Fruit fly (Drosophila melanogaster): ENCODE results near the gene CG32161.

CG32161 gene

DNA sequence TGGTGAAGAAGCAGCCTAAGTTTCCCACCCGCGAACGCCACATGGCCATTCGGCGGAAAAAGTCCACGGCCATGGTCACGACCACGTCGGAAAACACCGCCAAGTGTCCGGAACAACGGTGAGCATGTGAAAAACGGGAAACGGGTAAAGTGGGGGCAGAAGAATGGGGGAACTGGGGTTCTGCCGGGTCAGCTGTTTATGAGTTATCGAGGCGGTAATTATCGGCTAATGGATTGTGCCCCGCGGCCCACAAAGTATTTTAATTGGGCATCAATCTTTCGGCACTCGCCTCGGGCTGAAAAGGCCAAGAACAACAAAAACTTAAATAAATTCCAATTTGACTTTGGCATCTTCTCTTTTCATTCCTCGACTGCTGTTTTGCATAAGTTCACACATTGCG lies 41.2 kb downstream of the CG32161 start:
- TF ChIP-seq ttk (optimal IDR thresholded peaks at IDR 0.05) (no peak), Myc (optimal IDR thresholded peaks at IDR 0.05) (no peak), Sin3A (optimal IDR thresholded peaks at IDR 0.05) (no peak), h (optimal IDR thresholded peaks at IDR 0.05) (no peak), psq (optimal IDR thresholded peaks at IDR 0.05) (no peak), insv (optimal IDR thresholded peaks at IDR 0.05) (no peak)

dm6 chr3L:16889545-16889944 lies 43.5 kb downstream of the CG32161 start:
- TF ChIP-seq insv (optimal IDR thresholded peaks at IDR 0.05) (no peak), h (optimal IDR thresholded peaks at IDR 0.05) (no peak), Myc (optimal IDR thresholded peaks at IDR 0.05) (no peak), ttk (optimal IDR thresholded peaks at IDR 0.05) (no peak), psq (optimal IDR thresholded peaks at IDR 0.05) (no peak), Sin3A (optimal IDR thresholded peaks at IDR 0.05) (no peak)

DNA sequence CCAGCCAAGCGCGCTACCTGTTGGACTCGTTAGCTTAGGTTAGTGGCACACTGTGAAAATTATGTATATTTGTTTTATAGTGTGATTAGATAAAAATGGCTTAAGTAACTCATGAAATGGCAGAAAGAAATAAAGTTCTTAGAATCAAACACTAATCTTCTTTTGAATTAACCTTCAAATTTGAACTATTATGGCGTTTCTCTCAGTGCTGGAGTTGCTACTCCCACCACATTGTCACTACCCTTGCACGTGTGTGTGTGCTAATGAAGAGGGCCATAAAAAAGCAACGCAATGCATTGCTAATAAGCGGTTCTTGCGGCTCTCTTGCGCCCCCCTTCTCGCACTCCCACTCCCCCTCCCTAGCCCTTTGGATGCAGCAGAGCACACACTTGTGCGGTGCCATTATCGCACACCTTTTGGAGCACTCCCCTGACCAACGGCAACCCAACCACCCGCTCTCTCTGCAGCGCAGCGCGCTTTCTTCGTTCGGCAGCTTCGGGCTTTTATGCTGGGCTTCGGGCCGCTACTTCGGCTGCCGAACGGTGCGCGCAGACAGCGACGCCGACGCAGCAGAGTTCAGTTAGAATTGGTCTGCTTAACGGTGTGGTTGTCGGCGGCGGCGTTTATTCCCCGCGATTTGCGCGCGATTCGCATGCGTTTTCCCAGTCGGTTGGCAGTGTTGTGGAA lies 44.8 kb downstream of the CG32161 start:
- TF ChIP-seq psq (optimal IDR thresholded peaks at IDR 0.05) (no peak), Myc (optimal IDR thresholded peaks at IDR 0.05) (no peak), insv (optimal IDR thresholded peaks at IDR 0.05) (no peak), Sin3A (optimal IDR thresholded peaks at IDR 0.05) (no peak), ttk (optimal IDR thresholded peaks at IDR 0.05) (no peak), h (optimal IDR thresholded peaks at IDR 0.05) (no peak)

DNA sequence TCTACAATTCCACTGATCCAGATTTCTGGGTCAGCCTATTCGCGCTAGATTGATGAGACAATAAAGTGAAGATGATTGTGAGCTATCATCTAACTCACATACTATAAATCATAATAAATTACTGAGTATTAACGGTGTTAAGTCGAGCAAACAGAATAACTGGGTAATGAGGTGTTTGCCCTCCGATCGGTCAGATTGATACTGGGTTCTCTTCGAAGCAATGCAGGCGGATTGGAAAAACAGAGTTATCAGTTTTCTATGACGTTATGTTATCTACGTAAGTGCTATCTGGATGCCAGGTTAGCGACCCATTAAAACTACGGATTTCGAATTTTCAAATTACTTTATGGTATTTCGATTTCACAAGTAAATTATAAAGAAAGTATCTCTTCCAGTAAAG lies 45.9 kb downstream of the CG32161 start:
- TF ChIP-seq ttk (optimal IDR thresholded peaks at IDR 0.05) (no peak), Sin3A (optimal IDR thresholded peaks at IDR 0.05) (no peak), psq (optimal IDR thresholded peaks at IDR 0.05) (no peak), h (optimal IDR thresholded peaks at IDR 0.05) (no peak), Myc (optimal IDR thresholded peaks at IDR 0.05) (no peak), insv (optimal IDR thresholded peaks at IDR 0.05) (no peak)

- TF ChIP-seq psq (optimal IDR thresholded peaks at IDR 0.05) (no peak), h (optimal IDR thresholded peaks at IDR 0.05) (no peak), insv (optimal IDR thresholded peaks at IDR 0.05) (no peak)
Observed at dm6 chr3L:16892728-16893271, 46.8 kb downstream of the CG32161 start.

- TF ChIP-seq psq (optimal IDR thresholded peaks at IDR 0.05) (no peak), ttk (optimal IDR thresholded peaks at IDR 0.05) (no peak), h (optimal IDR thresholded peaks at IDR 0.05) (no peak), insv (optimal IDR thresholded peaks at IDR 0.05) (no peak), Sin3A (optimal IDR thresholded peaks at IDR 0.05) (no peak), Myc (optimal IDR thresholded peaks at IDR 0.05) (no peak)
Observed at dm6 chr3L:16893647-16894046, 47.6 kb downstream of the CG32161 start.

DNA sequence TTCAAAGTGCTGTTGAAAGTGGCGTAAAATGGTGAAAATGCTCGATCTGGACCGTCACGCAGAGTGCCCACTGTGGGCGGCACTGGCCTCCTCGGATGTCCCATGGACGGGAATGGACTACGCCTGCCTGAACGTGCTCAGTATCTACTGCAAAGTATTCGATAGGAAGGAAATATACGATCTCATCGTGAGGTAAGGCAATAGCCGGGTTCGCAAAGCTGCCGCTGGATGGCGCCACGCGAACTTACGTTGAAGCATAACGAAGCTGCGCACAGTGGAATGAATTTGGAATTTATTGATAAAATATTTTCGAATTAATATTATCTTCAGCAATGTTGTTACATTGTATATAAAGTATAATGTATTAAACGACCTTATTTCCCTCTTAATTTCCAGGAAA lies 50.4 kb downstream of the CG32161 start:
- no peak for TF ChIP-seq Myc (optimal IDR thresholded peaks at IDR 0.05)
- no peak for TF ChIP-seq Sin3A (optimal IDR thresholded peaks at IDR 0.05)
- no peak for TF ChIP-seq ttk (optimal IDR thresholded peaks at IDR 0.05)
- TF ChIP-seq insv (optimal IDR thresholded peaks at IDR 0.05) = no peak
- no peak for TF ChIP-seq h (optimal IDR thresholded peaks at IDR 0.05)
- TF ChIP-seq psq (optimal IDR thresholded peaks at IDR 0.05) = no peak

All from Kc167 (cell line).